Worm (Caenorhabditis elegans) whole organism, L2 larva: Measurements from ENCODE around the gene snfc-5.
A peak's percentile ranks its signal among the peaks of the same experiment; 100 is the strongest.

Experiments used
- F13H6.1 ChIP-seq: sonication (generic microtip); optimal IDR thresholded peaks from 2 replicates; lab custom pipeline; 2016; ENCODE audit warnings: missing genetic modification characterization, missing compliant biosample characterization
- aly-2 ChIP-seq: fragments of 150-350 bp; optimal IDR thresholded peaks from 2 replicates; lab custom pipeline; 2014; ENCODE audit warnings: missing biosample characterization, missing genetic modification characterization
- lsy-2 ChIP-seq, 2 experiments: fragments of 150-350 bp in 1 of 2; sonication (generic microtip) in 1 of 2; optimal IDR thresholded peaks; 2 replicates each; lab custom pipeline; 2014 to 2017; ENCODE audit warnings: missing biosample characterization in 2 of 2, missing genetic modification characterization in 2 of 2
- mdl-1 ChIP-seq, 2 experiments: fragments of 150-350 bp in 1 of 2; sonication (generic microtip) in 1 of 2; optimal IDR thresholded peaks; 2 replicates each; lab custom pipeline; 2017; ENCODE audit warnings: missing biosample characterization in 2 of 2, missing genetic modification characterization in 2 of 2
- nhr-237 ChIP-seq: fragments of 150-350 bp; optimal IDR thresholded peaks from 2 replicates; lab custom pipeline; 2014; ENCODE audit warnings: missing biosample characterization, missing genetic modification characterization
- snpc-4 ChIP-seq: fragments of 150-350 bp; optimal IDR thresholded peaks from 2 replicates; lab custom pipeline; 2014; ENCODE audit warnings: missing biosample characterization, missing genetic modification characterization
- unc-62 ChIP-seq: fragments of 150-350 bp; optimal IDR thresholded peaks from 2 replicates; lab custom pipeline; 2014; ENCODE audit warnings: missing biosample characterization, missing genetic modification reagents, missing genetic modification characterization
- zag-1 ChIP-seq: fragments of 150-350 bp; optimal IDR thresholded peaks from 2 replicates; lab custom pipeline; 2014; ENCODE audit warnings: missing biosample characterization, missing genetic modification characterization
- ztf-11 ChIP-seq: sonication (generic microtip); optimal IDR thresholded peaks from 2 replicates; lab custom pipeline; 2017; ENCODE audit warnings: missing biosample characterization, missing genetic modification characterization

- TF ChIP-seq mdl-1 (tag; optimal IDR thresholded peaks at IDR 0.05; lab: Kevin White, UChicago) (no peak), F13H6.1 (tag; lab: Kevin White, UChicago) (peak; percentile 45), snpc-4 (tag; lab: Kevin White, UChicago) (no peak), aly-2 (tag; lab: Kevin White, UChicago) (no peak), zag-1 (tag; lab: Kevin White, UChicago) (no peak), nhr-237 (no peak), lsy-2 (tag; optimal IDR thresholded peaks at IDR 0.05; lab: Kevin White, UChicago) (peak in 1 of 2 experiments; percentile 15), ztf-11 (tag; lab: Kevin White, UChicago) (no peak), unc-62 (GFP tag; lab: Kevin White, UChicago) (no peak)
These were observed 46.2 kb upstream of the snfc-5 start for ce11 chrIII:4358345-4358744.
